Worm (Caenorhabditis elegans) whole organism, early embryonic: ENCODE data around the gene dop-3.

Experiments
- B0310.2 ChIP-seq: sonication (generic microtip); optimal IDR thresholded peaks from 2 replicates; lab custom pipeline; 2016; ENCODE audit warnings: mild to moderate bottlenecking, missing genetic modification characterization, missing compliant biosample characterization
- F13C5.2 ChIP-seq: sonication (generic microtip); optimal IDR thresholded peaks from 2 replicates; lab custom pipeline; 2017; ENCODE audit warnings: mild to moderate bottlenecking, missing genetic modification characterization, inconsistent platforms, missing compliant biosample characterization
- aly-1 ChIP-seq: sonication (generic microtip); optimal IDR thresholded peaks from 2 replicates; lab custom pipeline; 2016; ENCODE audit warnings: missing genetic modification characterization, missing compliant biosample characterization
- ama-1 ChIP-seq: fragments of 150-350 bp; optimal IDR thresholded peaks from 2 replicates; lab custom pipeline; 2014
- ceh-13 ChIP-seq: fragments of 200-800 bp; sonication (Bioruptor generic); optimal IDR thresholded peaks from 2 replicates; lab custom pipeline; 2018; ENCODE audit warnings: mild to moderate bottlenecking, missing genetic modification characterization, missing compliant biosample characterization
- ceh-36 ChIP-seq: sonication (generic microtip); optimal IDR thresholded peaks from 2 replicates; lab custom pipeline; 2016; ENCODE audit warnings: missing genetic modification characterization, inconsistent platforms, missing compliant biosample characterization
- ets-7 ChIP-seq: sonication (generic microtip); optimal IDR thresholded peaks from 2 replicates; lab custom pipeline; 2016; ENCODE audit warnings: missing genotype, missing genetic modification characterization, missing compliant biosample characterization
- flt-1 ChIP-seq: fragments of 200-800 bp; sonication (Bioruptor generic); IDR thresholded peaks from 2 replicates; pipeline ENCODE4 v1.3.6; 2022; ENCODE audit warnings: missing genetic modification characterization, missing compliant biosample characterization
- hmbx-1 ChIP-seq: sonication (generic microtip); optimal IDR thresholded peaks from 2 replicates; lab custom pipeline; 2016; ENCODE audit warnings: mild to moderate bottlenecking, missing genetic modification characterization, missing compliant biosample characterization
- hmg-4 ChIP-seq: fragments of 200-800 bp; sonication (Bioruptor generic); optimal IDR thresholded peaks from 2 replicates; lab custom pipeline; 2018; ENCODE audit warnings: mild to moderate bottlenecking, missing genetic modification characterization, missing compliant biosample characterization
- hnd-1 ChIP-seq: sonication (generic microtip); optimal IDR thresholded peaks from 2 replicates; lab custom pipeline; 2016; ENCODE audit warnings: missing genetic modification characterization, missing compliant biosample characterization
- pes-1 ChIP-seq: fragments of 200-800 bp; sonication (Bioruptor generic); IDR thresholded peaks from 2 replicates; pipeline ENCODE4 v1.3.6; 2022; ENCODE audit warnings: missing genetic modification reagents, missing genetic modification characterization, missing compliant biosample characterization
- scrt-1 ChIP-seq: fragments of 200-800 bp; sonication (Bioruptor generic); IDR thresholded peaks from 2 replicates; pipeline ENCODE4 v1.3.6; 2022; ENCODE audit warnings: missing genetic modification characterization, missing compliant biosample characterization
- sea-1 ChIP-seq: fragments of 200-800 bp; sonication (Bioruptor generic); conservative IDR thresholded peaks from 2 replicates; pipeline ENCODE4 v1.3.6; 2022; ENCODE audit warnings: missing genetic modification characterization, missing compliant biosample characterization
- tbx-11 ChIP-seq: fragments of 200-800 bp; sonication (Bioruptor generic); IDR thresholded peaks from 2 replicates; pipeline ENCODE4 v1.3.6; 2022; ENCODE audit warnings: missing genetic modification characterization, missing compliant biosample characterization
- tbx-37 ChIP-seq: fragments of 200-800 bp; sonication (Bioruptor generic); conservative IDR thresholded peaks from 2 replicates; pipeline ENCODE4 v1.3.6; 2022; ENCODE audit warnings: missing genetic modification reagents, missing genetic modification characterization, missing compliant biosample characterization
- tra-4 ChIP-seq: sonication (generic microtip); optimal IDR thresholded peaks from 2 replicates; lab custom pipeline; 2017; ENCODE audit warnings: missing genetic modification characterization, missing compliant biosample characterization

Gene dop-3

ce11 chrX:6569624-6570023, at the start of gene dop-3:
TSS of gene dop-3 (minus strand) at chrX:6569724.
- no peak for TF ChIP-seq B0310.2 (tag; lab: Kevin White, UChicago)
- no peak for TF ChIP-seq ceh-13 (GFP tag; lab: Kevin White, UChicago)
- TF ChIP-seq ama-1, result no peak
- no peak for TF ChIP-seq ets-7
- TF ChIP-seq pes-1 (GFP tag; lab: Robert Waterston, UW), result no peak
- TF ChIP-seq sea-1 (GFP tag; lab: Robert Waterston, UW), result no peak
- TF ChIP-seq hmg-4 (GFP tag; lab: Kevin White, UChicago), result no peak
- TF ChIP-seq F13C5.2 (tag; lab: Kevin White, UChicago), result no peak
- no peak for TF ChIP-seq scrt-1 (GFP tag; lab: Robert Waterston, UW)
- TF ChIP-seq tbx-11 (GFP tag; lab: Robert Waterston, UW), result no peak
- TF ChIP-seq hmbx-1 (tag; lab: Kevin White, UChicago), result no peak
- TF ChIP-seq hnd-1 (tag; lab: Kevin White, UChicago), result no peak
- no peak for TF ChIP-seq aly-1 (tag; lab: Kevin White, UChicago)

- no peak for TF ChIP-seq hnd-1 (tag; lab: Kevin White, UChicago)
- TF ChIP-seq ceh-36 (tag; lab: Kevin White, UChicago), result no peak
- no peak for TF ChIP-seq hmg-4 (GFP tag; lab: Kevin White, UChicago)
- no peak for TF ChIP-seq B0310.2 (tag; lab: Kevin White, UChicago)
- no peak for TF ChIP-seq sea-1 (GFP tag; lab: Robert Waterston, UW)
- no peak for TF ChIP-seq ceh-13 (GFP tag; lab: Kevin White, UChicago)
- no peak for TF ChIP-seq ama-1
- TF ChIP-seq F13C5.2 (tag; lab: Kevin White, UChicago), result no peak
- no peak for TF ChIP-seq tbx-37
- TF ChIP-seq scrt-1 (GFP tag; lab: Robert Waterston, UW), result no peak
- TF ChIP-seq flt-1, result no peak
- no peak for TF ChIP-seq ets-7
- TF ChIP-seq pes-1 (GFP tag; lab: Robert Waterston, UW), result no peak
- no peak for TF ChIP-seq tra-4 (tag; lab: Kevin White, UChicago)
- TF ChIP-seq aly-1 (tag; lab: Kevin White, UChicago), result no peak
- no peak for TF ChIP-seq hmbx-1 (tag; lab: Kevin White, UChicago)
- TF ChIP-seq tbx-11 (GFP tag; lab: Robert Waterston, UW), result no peak
Observed at ce11 chrX:6618712-6619111, 49.2 kb upstream of the dop-3 start, which contains the start of gene kqt-1. TSS of gene kqt-1 (plus strand) at chrX:6619012.

- TF ChIP-seq hmbx-1 (tag; lab: Kevin White, UChicago) (no peak), sea-1 (GFP tag; lab: Robert Waterston, UW) (0 out of 2 replicates have a peak, but pooled peaks have one; percentile 57)
Observed at ce11 chrX:6617622-6618021, 48.1 kb upstream of the dop-3 start.

ce11 chrX:6613537-6613936, 44.0 kb upstream of the dop-3 start:
- no peak for TF ChIP-seq B0310.2 (tag; lab: Kevin White, UChicago)
- no peak for TF ChIP-seq hmbx-1 (tag; lab: Kevin White, UChicago)
- TF ChIP-seq hnd-1 (tag; lab: Kevin White, UChicago), result no peak

- TF ChIP-seq pes-1 (GFP tag; lab: Robert Waterston, UW) (no peak), tbx-11 (GFP tag; lab: Robert Waterston, UW) (no peak), sea-1 (GFP tag; lab: Robert Waterston, UW) (no peak), ets-7 (no peak), hnd-1 (tag; lab: Kevin White, UChicago) (no peak), tbx-37 (no peak), ceh-36 (tag; lab: Kevin White, UChicago) (no peak), hmbx-1 (tag; lab: Kevin White, UChicago) (no peak), ama-1 (no peak), F13C5.2 (tag; lab: Kevin White, UChicago) (no peak), flt-1 (no peak), scrt-1 (GFP tag; lab: Robert Waterston, UW) (no peak)
Observed at ce11 chrX:6609717-6610116, 40.2 kb upstream of the dop-3 start, which contains the start of gene C25B8.8. TSS of gene C25B8.8 (plus strand) at chrX:6610017.

- TF ChIP-seq ceh-13 (GFP tag; lab: Kevin White, UChicago) (no peak), hmbx-1 (tag; lab: Kevin White, UChicago) (no peak), aly-1 (tag; lab: Kevin White, UChicago) (no peak), tbx-11 (GFP tag; lab: Robert Waterston, UW) (no peak), hmg-4 (GFP tag; lab: Kevin White, UChicago) (no peak), ceh-36 (tag; lab: Kevin White, UChicago) (no peak), tbx-37 (no peak)
Observed at ce11 chrX:6609251-6609650, 39.7 kb upstream of the dop-3 start.

ce11 chrX:6607599-6607998, 38.1 kb upstream of the dop-3 start:
- no peak for TF ChIP-seq ceh-36 (tag; lab: Kevin White, UChicago)
- no peak for TF ChIP-seq sea-1 (GFP tag; lab: Robert Waterston, UW)
- no peak for TF ChIP-seq flt-1
- TF ChIP-seq scrt-1 (GFP tag; lab: Robert Waterston, UW), result no peak
- no peak for TF ChIP-seq B0310.2 (tag; lab: Kevin White, UChicago)
- TF ChIP-seq ceh-13 (GFP tag; lab: Kevin White, UChicago), result no peak
- TF ChIP-seq hmbx-1 (tag; lab: Kevin White, UChicago), result no peak
- TF ChIP-seq hmg-4 (GFP tag; lab: Kevin White, UChicago), result no peak
- TF ChIP-seq tra-4 (tag; lab: Kevin White, UChicago), result no peak
- TF ChIP-seq pes-1 (GFP tag; lab: Robert Waterston, UW), result no peak
- TF ChIP-seq F13C5.2 (tag; lab: Kevin White, UChicago), result no peak
- TF ChIP-seq hnd-1 (tag; lab: Kevin White, UChicago), result no peak

ce11 chrX:6606991-6607390, 37.5 kb upstream of the dop-3 start, which contains the start of gene cpr-6:
TSS of gene cpr-6 (plus strand) at chrX:6607207.
- TF ChIP-seq B0310.2 (tag; lab: Kevin White, UChicago) (no peak), sea-1 (GFP tag; lab: Robert Waterston, UW) (no peak), ceh-13 (GFP tag; lab: Kevin White, UChicago) (no peak), ets-7 (no peak), tra-4 (tag; lab: Kevin White, UChicago) (no peak), tbx-11 (GFP tag; lab: Robert Waterston, UW) (no peak), pes-1 (GFP tag; lab: Robert Waterston, UW) (no peak), ceh-36 (tag; lab: Kevin White, UChicago) (no peak), hmg-4 (GFP tag; lab: Kevin White, UChicago) (no peak), hnd-1 (tag; lab: Kevin White, UChicago) (no peak), aly-1 (tag; lab: Kevin White, UChicago) (no peak), flt-1 (no peak), scrt-1 (GFP tag; lab: Robert Waterston, UW) (no peak), tbx-37 (no peak), F13C5.2 (tag; lab: Kevin White, UChicago) (no peak), hmbx-1 (tag; lab: Kevin White, UChicago) (no peak)
